Fruit fly (Drosophila melanogaster): ENCODE measurements around the gene spi.
A peak's percentile ranks its signal among the peaks of the same experiment; 100 is the strongest.

The spi gene

dm6 chr2L:19572496-19573317 lies 4.4 kb downstream of the spi start (continued):
- TF ChIP-seq CG11456 (GFP tag; IDR thresholded peaks at IDR 0.05) (no peak; the same call in 2 of the 3 replicates), ap (GFP tag; IDR thresholded peaks at IDR 0.05) (no peak), ranshi (GFP tag; IDR thresholded peaks at IDR 0.05) (peak; percentile 68), Sin3A (optimal IDR thresholded peaks at IDR 0.05) (no peak), tna (GFP tag; IDR thresholded peaks at IDR 0.05; ENCODE audit: partially characterized antibody) (no peak), Dref (GFP tag; IDR thresholded peaks at IDR 0.05) (no peak), btn (GFP tag; optimal IDR thresholded peaks at IDR 0.05) (no peak), CG2712 (tag; optimal IDR thresholded peaks at IDR 0.05) (peak; percentile 72), Bteb2 (GFP tag; optimal IDR thresholded peaks at IDR 0.05) (peak; percentile 67), D (optimal IDR thresholded peaks at IDR 0.05) (no peak), D (GFP tag; optimal IDR thresholded peaks at IDR 0.05) (peak; percentile 44), fu2 (GFP tag; optimal IDR thresholded peaks at IDR 0.05) (peak; percentile 22), CG15514 (GFP tag; optimal IDR thresholded peaks at IDR 0.05) (peak; percentile 66), bbx (GFP tag; IDR thresholded peaks at IDR 0.05; ENCODE audit: partially characterized antibody) (no peak), CG18599 (GFP tag; optimal IDR thresholded peaks at IDR 0.05) (peak; percentile 87), az2 (GFP tag; optimal IDR thresholded peaks at IDR 0.05) (peak; percentile 59), CG9797 (GFP tag; optimal IDR thresholded peaks at IDR 0.05) (no peak), sqz (GFP tag; optimal IDR thresholded peaks at IDR 0.05) (no peak), CG7928 (GFP tag; optimal IDR thresholded peaks at IDR 0.05) (peak; percentile 23), croc (GFP tag; conservative IDR thresholded peaks at IDR 0.05) (no peak), HmgD (GFP tag; optimal IDR thresholded peaks at IDR 0.05) (no peak), MBD-R2 (GFP tag; IDR thresholded peaks at IDR 0.05) (peak; percentile 46; the same call in 1 of the 2 replicates), CG12659 (GFP tag; optimal IDR thresholded peaks at IDR 0.05) (peak; percentile 66), Hmx (GFP tag; optimal IDR thresholded peaks at IDR 0.05) (peak; percentile 23), CG6654 (GFP tag; optimal IDR thresholded peaks at IDR 0.05) (no peak), CG6813 (GFP tag; optimal IDR thresholded peaks at IDR 0.05) (peak; percentile 20), CG18476 (GFP tag; optimal IDR thresholded peaks at IDR 0.05) (peak; percentile 62), Six4 (GFP tag; optimal IDR thresholded peaks at IDR 0.05) (no peak), Chrac-16 (GFP tag; optimal IDR thresholded peaks at IDR 0.05) (peak; percentile 20), CG4424 (GFP tag; optimal IDR thresholded peaks at IDR 0.05) (peak; percentile 42), Gsc (GFP tag; IDR thresholded peaks at IDR 0.05) (no peak), CG2116 (GFP tag; optimal IDR thresholded peaks at IDR 0.05) (peak; percentile 16), HHEX (GFP tag; optimal IDR thresholded peaks at IDR 0.05) (peak; percentile 70), Pdp1 (GFP tag; optimal IDR thresholded peaks at IDR 0.05) (peak; percentile 58 to 72), kay (GFP tag; optimal IDR thresholded peaks at IDR 0.05) (peak; percentile 19), Fer2 (tag; optimal IDR thresholded peaks at IDR 0.05) (peak; percentile 40), twi (tag; optimal IDR thresholded peaks at IDR 0.05) (peak; percentile 66), ara (GFP tag; IDR thresholded peaks at IDR 0.05) (peak; percentile 51; the same call in 1 of the 2 replicates), Ets65A (GFP tag) (peak; percentile 72), Hsf (GFP tag; optimal IDR thresholded peaks at IDR 0.05) (peak; percentile 66), D19B (GFP tag; optimal IDR thresholded peaks at IDR 0.05) (peak; percentile 100), Bdp1 (GFP tag; optimal IDR thresholded peaks at IDR 0.05) (peak; percentile 66), Vsx1 (GFP tag; optimal IDR thresholded peaks at IDR 0.05) (peak; percentile 36), vfl (GFP tag; optimal IDR thresholded peaks at IDR 0.05) (peak; percentile 50), CG13424 (tag; optimal IDR thresholded peaks at IDR 0.05) (peak; percentile 69), ttk (GFP tag; IDR thresholded peaks at IDR 0.05) (0 out of 2 replicates have a peak, but pooled peaks have one; percentile 6), otp (GFP tag; IDR thresholded peaks at IDR 0.05) (no peak; the same call in 2 of the 3 replicates), cg (GFP tag; optimal IDR thresholded peaks at IDR 0.05) (no peak), tx (GFP tag; optimal IDR thresholded peaks at IDR 0.05) (peak; percentile 26), CG10321 (GFP tag; IDR thresholded peaks at IDR 0.05) (no peak)
